Worm (Caenorhabditis elegans) whole organism, L3 larva: ENCODE results near the gene ttc-7.

Source experiments
- elt-3 ChIP-seq, 3 experiments: fragments of 150-350 bp in 1 of 3; sonication (generic microtip) in 2 of 3; optimal IDR thresholded peaks; 2 replicates in 2 of 3; 4 replicates in 1 of 3; lab custom pipeline; 2014 to 2017; ENCODE audit warnings: missing biosample characterization in 3 of 3, missing genetic modification characterization in 3 of 3
- eor-1 ChIP-seq, 2 experiments: fragments of 150-350 bp; optimal IDR thresholded peaks; 2 replicates each; lab custom pipeline; 2014 to 2018; ENCODE audit warnings: missing biosample characterization in 2 of 2, missing genetic modification characterization in 2 of 2
- nhr-23 ChIP-seq: fragments of 150-350 bp; optimal IDR thresholded peaks from 2 replicates; lab custom pipeline; 2014; ENCODE audit warnings: missing biosample characterization, missing genetic modification reagents, missing genetic modification characterization
- pqm-1 ChIP-seq: fragments of 150-350 bp; optimal IDR thresholded peaks from 2 replicates; lab custom pipeline; 2017; ENCODE audit warnings: missing biosample characterization, missing genetic modification characterization, inconsistent platforms
- sea-2 ChIP-seq: fragments of 150-350 bp; sonication (generic microtip); optimal IDR thresholded peaks from 4 replicates; lab custom pipeline; 2014; ENCODE audit warnings: missing biosample characterization, missing genetic modification reagents, missing genetic modification characterization
- skn-1 ChIP-seq: fragments of 150-350 bp; optimal IDR thresholded peaks from 2 replicates; lab custom pipeline; 2014; ENCODE audit warnings: missing biosample characterization, missing genetic modification characterization
- ztf-4 ChIP-seq: fragments of 150-350 bp; optimal IDR thresholded peaks from 2 replicates; lab custom pipeline; 2014; ENCODE audit warnings: missing biosample characterization, missing genetic modification characterization

DNA sequence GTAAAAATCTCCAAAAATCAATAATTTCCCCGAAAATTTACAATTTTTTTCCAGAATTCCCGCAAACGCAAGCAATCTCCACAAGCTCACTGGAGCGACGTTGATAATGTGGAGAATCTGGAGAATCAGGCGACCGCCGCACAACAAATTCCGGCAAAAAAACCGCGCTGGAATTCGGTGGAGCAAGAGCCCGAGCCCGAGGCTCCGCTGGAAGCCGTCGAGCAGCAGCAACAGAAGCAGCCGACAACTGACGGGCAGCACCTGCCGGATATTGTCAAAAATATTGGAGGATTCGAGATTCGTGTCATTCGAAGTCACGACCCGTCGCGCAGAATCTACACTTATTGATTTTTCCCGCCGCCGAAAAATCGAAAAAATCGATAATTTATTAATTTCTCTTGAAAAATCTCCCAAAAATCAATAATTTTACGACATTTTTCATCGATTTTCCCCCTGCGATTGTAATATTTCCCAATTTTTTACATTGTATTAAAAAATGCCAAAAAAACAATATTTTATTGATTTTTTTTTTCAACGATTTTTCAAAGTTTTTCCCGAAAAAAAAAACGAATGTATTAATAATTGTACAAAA lies 8.0 kb upstream of the ttc-7 start:
- TF ChIP-seq eor-1 (tag; optimal IDR thresholded peaks at IDR 0.05; lab: Kevin White, UChicago) (no peak), sea-2 (no peak), pqm-1 (tag; lab: Kevin White, UChicago) (no peak), ztf-4 (tag; lab: Kevin White, UChicago) (no peak), elt-3 (tag; optimal IDR thresholded peaks at IDR 0.05; lab: Kevin White, UChicago) (no peak), nhr-23 (no peak), skn-1 (tag; lab: Kevin White, UChicago) (no peak)
